Worm (Caenorhabditis elegans) whole organism, L1 larva: ENCODE measurements around the gene ZK154.4.

ENCODE experiments used
- alr-1 ChIP-seq: fragments of 200-800 bp; sonication (Bioruptor generic); optimal IDR thresholded peaks from 2 replicates; lab custom pipeline; 2018; ENCODE audit warnings: borderline replicate concordance, mild to moderate bottlenecking, missing genetic modification characterization, missing compliant biosample characterization
- ces-1 ChIP-seq: fragments of 150-350 bp; optimal IDR thresholded peaks from 2 replicates; lab custom pipeline; 2014; ENCODE audit warnings: missing biosample characterization, missing genetic modification reagents, missing genetic modification characterization
- lin-39 ChIP-seq: fragments of 150-350 bp; optimal IDR thresholded peaks from 2 replicates; lab custom pipeline; 2014; ENCODE audit warnings: missing biosample characterization, missing genetic modification reagents, missing genetic modification characterization
- mdl-1 ChIP-seq, 2 experiments: fragments of 150-350 bp; optimal IDR thresholded peaks; 2 replicates each; lab custom pipeline; 2014 to 2017; ENCODE audit warnings: missing biosample characterization in 2 of 2, missing genetic modification characterization in 2 of 2, inconsistent platforms in 1 of 2
- nhr-11 ChIP-seq: fragments of 150-350 bp; optimal IDR thresholded peaks from 2 replicates; lab custom pipeline; 2014; ENCODE audit warnings: missing biosample characterization, missing genetic modification characterization
- nhr-237 ChIP-seq: fragments of 150-350 bp; optimal IDR thresholded peaks from 2 replicates; lab custom pipeline; 2014; ENCODE audit warnings: missing biosample characterization, missing genetic modification characterization
- nhr-77 ChIP-seq: fragments of 150-350 bp; optimal IDR thresholded peaks from 2 replicates; lab custom pipeline; 2014; ENCODE audit warnings: missing biosample characterization, missing genetic modification characterization
- nhr-90 ChIP-seq: sonication (generic microtip); optimal IDR thresholded peaks from 2 replicates; lab custom pipeline; 2016; ENCODE audit warnings: mild to moderate bottlenecking, missing genetic modification characterization, missing compliant biosample characterization; ENCODE audit not compliant: poor library complexity
- pax-3 ChIP-seq: fragments of 200-800 bp; sonication (Bioruptor generic); optimal IDR thresholded peaks from 2 replicates; lab custom pipeline; 2018; ENCODE audit warnings: mild to moderate bottlenecking, missing genetic modification characterization, moderate library complexity, missing compliant biosample characterization
- unc-62 ChIP-seq: fragments of 150-350 bp; optimal IDR thresholded peaks from 2 replicates; lab custom pipeline; 2014; ENCODE audit warnings: missing biosample characterization, missing genetic modification reagents, missing genetic modification characterization
- unc-98 ChIP-seq: fragments of 200-800 bp; sonication (Bioruptor generic); IDR thresholded peaks from 2 replicates; pipeline ENCODE4 v1.3.6; 2022; ENCODE audit warnings: missing genetic modification characterization, missing compliant biosample characterization
- ztf-4 ChIP-seq: fragments of 150-350 bp; optimal IDR thresholded peaks from 2 replicates; lab custom pipeline; 2014; ENCODE audit warnings: missing biosample characterization, missing genetic modification characterization

DNA sequence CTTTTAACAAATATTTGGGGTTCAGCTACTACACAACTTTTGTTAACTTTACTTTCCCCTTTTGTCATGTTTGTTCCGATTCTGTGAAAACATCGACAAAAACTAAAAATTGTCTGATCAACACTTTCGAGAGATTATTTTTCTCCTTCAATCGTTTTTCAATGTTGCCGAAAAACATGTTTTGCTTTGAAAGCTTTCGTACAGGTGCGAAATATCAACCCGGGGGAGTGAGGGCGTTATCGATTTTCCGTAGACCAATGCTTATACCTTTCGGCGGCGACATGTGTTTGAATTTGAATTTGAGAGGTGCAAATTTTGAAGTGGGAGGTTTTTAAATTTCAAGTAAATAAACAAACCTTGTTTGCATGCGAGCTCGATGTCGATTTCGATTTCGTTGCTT is 26.2 kb upstream of the ZK154.4 start:
- TF ChIP-seq lin-39 (tag; lab: Kevin White, UChicago) (no peak), nhr-237 (tag; lab: Kevin White, UChicago) (no peak), unc-98 (GFP tag; lab: Robert Waterston, UW) (no peak), ztf-4 (no peak), ces-1 (no peak), pax-3 (no peak), nhr-11 (tag; lab: Kevin White, UChicago) (no peak), mdl-1 (tag; optimal IDR thresholded peaks at IDR 0.05; lab: Kevin White, UChicago) (no peak), unc-62 (GFP tag; lab: Kevin White, UChicago) (no peak), alr-1 (tag; lab: Kevin White, UChicago) (no peak), nhr-90 (tag; lab: Kevin White, UChicago) (no peak), nhr-77 (tag; lab: Kevin White, UChicago) (no peak)
